Worm (Caenorhabditis elegans) whole organism, L3 larva: Measurements from ENCODE around the gene zig-4.
A peak's percentile ranks its signal among the peaks of the same experiment; 100 is the strongest.

Experiments used
- R02D3.7 ChIP-seq: fragments of 150-350 bp; optimal IDR thresholded peaks from 2 replicates; lab custom pipeline; 2014; ENCODE audit warnings: missing biosample characterization, missing genetic modification characterization
- ZK546.5 ChIP-seq: sonication (generic microtip); optimal IDR thresholded peaks from 2 replicates; lab custom pipeline; 2017; ENCODE audit warnings: missing biosample characterization, missing genetic modification characterization
- aly-2 ChIP-seq: fragments of 150-350 bp; optimal IDR thresholded peaks from 2 replicates; lab custom pipeline; 2014; ENCODE audit warnings: missing biosample characterization, missing genetic modification characterization
- ama-1 ChIP-seq: fragments of 150-350 bp; optimal IDR thresholded peaks from 2 replicates; lab custom pipeline; 2018
- ceh-16 ChIP-seq: sonication (generic microtip); optimal IDR thresholded peaks from 2 replicates; lab custom pipeline; 2017; ENCODE audit warnings: missing biosample characterization, missing genetic modification characterization
- ceh-28 ChIP-seq: fragments of 150-350 bp; optimal IDR thresholded peaks from 2 replicates; lab custom pipeline; 2014; ENCODE audit warnings: missing biosample characterization, missing genetic modification reagents, missing genetic modification characterization
- ceh-82 ChIP-seq: fragments of 150-350 bp; optimal IDR thresholded peaks from 2 replicates; lab custom pipeline; 2014; ENCODE audit warnings: missing biosample characterization, missing genetic modification characterization
- ceh-9 ChIP-seq: sonication (generic microtip); optimal IDR thresholded peaks from 2 replicates; lab custom pipeline; 2018; ENCODE audit warnings: missing biosample characterization, missing genetic modification characterization
- daf-12 ChIP-seq: fragments of 150-350 bp; optimal IDR thresholded peaks from 2 replicates; lab custom pipeline; 2014; ENCODE audit warnings: missing biosample characterization, missing genetic modification reagents, missing genetic modification characterization
- egl-5 ChIP-seq: fragments of 150-350 bp; optimal IDR thresholded peaks from 2 replicates; lab custom pipeline; 2017; ENCODE audit warnings: missing biosample characterization, missing genetic modification reagents, missing genetic modification characterization, inconsistent platforms
- elt-1 ChIP-seq: fragments of 150-350 bp; optimal IDR thresholded peaks from 2 replicates; lab custom pipeline; 2014; ENCODE audit warnings: missing biosample characterization, missing genetic modification characterization
- elt-2 ChIP-seq: sonication (generic microtip); optimal IDR thresholded peaks from 2 replicates; lab custom pipeline; 2016; ENCODE audit warnings: missing genetic modification reagents, mild to moderate bottlenecking, missing genetic modification characterization, missing compliant biosample characterization
- elt-3 ChIP-seq, 3 experiments: fragments of 150-350 bp in 1 of 3; sonication (generic microtip) in 2 of 3; optimal IDR thresholded peaks; 2 replicates in 2 of 3; 4 replicates in 1 of 3; lab custom pipeline; 2014 to 2017; ENCODE audit warnings: missing biosample characterization in 3 of 3, missing genetic modification characterization in 3 of 3
- fos-1 ChIP-seq: fragments of 150-350 bp; optimal IDR thresholded peaks from 2 replicates; lab custom pipeline; 2014; ENCODE audit warnings: missing biosample characterization, missing genetic modification characterization
- hmg-11 ChIP-seq: sonication (generic microtip); optimal IDR thresholded peaks from 2 replicates; lab custom pipeline; 2016; ENCODE audit warnings: missing genetic modification characterization, missing compliant biosample characterization
- jun-1 ChIP-seq: fragments of 150-350 bp; optimal IDR thresholded peaks from 2 replicates; lab custom pipeline; 2014; ENCODE audit warnings: missing biosample characterization, missing genetic modification reagents, missing genetic modification characterization
- lin-15B ChIP-seq: fragments of 150-350 bp; optimal IDR thresholded peaks from 2 replicates; lab custom pipeline; 2014; ENCODE audit warnings: missing biosample characterization, missing genetic modification characterization
- lin-39 ChIP-seq: fragments of 150-350 bp; optimal IDR thresholded peaks from 2 replicates; lab custom pipeline; 2018; ENCODE audit warnings: missing biosample characterization, missing genetic modification reagents, missing genetic modification characterization
- lsy-12 ChIP-seq: sonication (generic microtip); optimal IDR thresholded peaks from 2 replicates; lab custom pipeline; 2016; ENCODE audit warnings: mild to moderate bottlenecking, missing genetic modification characterization, missing compliant biosample characterization
- mdl-1 ChIP-seq: fragments of 150-350 bp; optimal IDR thresholded peaks from 2 replicates; lab custom pipeline; 2014; ENCODE audit warnings: missing biosample characterization, missing genetic modification characterization
- mml-1 ChIP-seq: fragments of 150-350 bp; sonication (generic microtip); optimal IDR thresholded peaks from 3 replicates; lab custom pipeline; 2014; ENCODE audit warnings: missing biosample characterization, missing genetic modification characterization
- nfya-1 ChIP-seq: sonication (generic microtip); optimal IDR thresholded peaks from 2 replicates; lab custom pipeline; 2017; ENCODE audit warnings: missing genetic modification characterization, mild to moderate bottlenecking, missing compliant biosample characterization, antibody characterized with exemption, moderate library complexity; ENCODE audit not compliant: insufficient read depth
- nhr-12 ChIP-seq: fragments of 150-350 bp; optimal IDR thresholded peaks from 2 replicates; lab custom pipeline; 2014; ENCODE audit warnings: missing biosample characterization, missing genetic modification characterization
- nhr-23 ChIP-seq: fragments of 150-350 bp; optimal IDR thresholded peaks from 2 replicates; lab custom pipeline; 2014; ENCODE audit warnings: missing biosample characterization, missing genetic modification reagents, missing genetic modification characterization
- nhr-237 ChIP-seq: fragments of 150-350 bp; optimal IDR thresholded peaks from 2 replicates; lab custom pipeline; 2014; ENCODE audit warnings: missing biosample characterization, missing genetic modification characterization
- nhr-25 ChIP-seq: sonication (generic microtip); optimal IDR thresholded peaks from 2 replicates; lab custom pipeline; 2017; ENCODE audit warnings: missing biosample characterization, missing genetic modification characterization
- nhr-43 ChIP-seq: sonication (generic microtip); optimal IDR thresholded peaks from 2 replicates; lab custom pipeline; 2016; ENCODE audit warnings: mild to moderate bottlenecking, missing genetic modification characterization, missing compliant biosample characterization; ENCODE audit not compliant: poor library complexity, severe bottlenecking
- nhr-67 ChIP-seq: fragments of 150-350 bp; optimal IDR thresholded peaks from 2 replicates; lab custom pipeline; 2014; ENCODE audit warnings: missing biosample characterization, missing genetic modification characterization
- nhr-77 ChIP-seq: fragments of 150-350 bp; optimal IDR thresholded peaks from 2 replicates; lab custom pipeline; 2014; ENCODE audit warnings: missing biosample characterization, missing genetic modification characterization
- pha-4 ChIP-seq: fragments of 150-350 bp; optimal IDR thresholded peaks from 2 replicates; lab custom pipeline; 2014; ENCODE audit warnings: missing biosample characterization, missing genetic modification reagents, missing genetic modification characterization
- pqm-1 ChIP-seq: fragments of 150-350 bp; optimal IDR thresholded peaks from 2 replicates; lab custom pipeline; 2017; ENCODE audit warnings: missing biosample characterization, missing genetic modification characterization, inconsistent platforms
- sea-2 ChIP-seq: fragments of 150-350 bp; sonication (generic microtip); optimal IDR thresholded peaks from 4 replicates; lab custom pipeline; 2014; ENCODE audit warnings: missing biosample characterization, missing genetic modification reagents, missing genetic modification characterization
- skn-1 ChIP-seq: fragments of 150-350 bp; optimal IDR thresholded peaks from 2 replicates; lab custom pipeline; 2014; ENCODE audit warnings: missing biosample characterization, missing genetic modification characterization
- snpc-4 ChIP-seq: fragments of 150-350 bp; optimal IDR thresholded peaks from 2 replicates; lab custom pipeline; 2014; ENCODE audit warnings: missing biosample characterization, missing genetic modification characterization
- tbx-2 ChIP-seq: sonication (generic microtip); optimal IDR thresholded peaks from 2 replicates; lab custom pipeline; 2016; ENCODE audit warnings: mild to moderate bottlenecking, missing genetic modification characterization, missing compliant biosample characterization
- unc-39 ChIP-seq: sonication (generic microtip); optimal IDR thresholded peaks from 4 replicates; lab custom pipeline; 2017; ENCODE audit warnings: missing biosample characterization, missing genetic modification characterization
- zag-1 ChIP-seq: fragments of 150-350 bp; optimal IDR thresholded peaks from 2 replicates; lab custom pipeline; 2014; ENCODE audit warnings: missing biosample characterization, missing genetic modification characterization
- ztf-11 ChIP-seq: fragments of 150-350 bp; optimal IDR thresholded peaks from 2 replicates; lab custom pipeline; 2014; ENCODE audit warnings: missing biosample characterization, missing genetic modification characterization
- ztf-4 ChIP-seq: fragments of 150-350 bp; optimal IDR thresholded peaks from 2 replicates; lab custom pipeline; 2014; ENCODE audit warnings: missing biosample characterization, missing genetic modification characterization

Gene zig-4

ce11 chrX:7951578-7951977, 26.3 kb downstream of the zig-4 start (continued):
- TF ChIP-seq egl-5 (tag; lab: Kevin White, UChicago): peak; percentile 83
- TF ChIP-seq R02D3.7 (tag; lab: Kevin White, UChicago): no peak
- no peak for TF ChIP-seq ama-1 (lab: Kevin White, UChicago)
- TF ChIP-seq mml-1 (tag; lab: Kevin White, UChicago): no peak
- peak; percentile 71 for TF ChIP-seq skn-1 (tag; lab: Kevin White, UChicago)
- no peak for TF ChIP-seq aly-2
- peak; percentile 89 for TF ChIP-seq lin-39
- peak; percentile 69 for TF ChIP-seq nhr-43 (tag; lab: Kevin White, UChicago)
- TF ChIP-seq nhr-77: no peak
- no peak for TF ChIP-seq ztf-4 (tag; lab: Kevin White, UChicago)
- no peak for TF ChIP-seq daf-12 (tag; lab: Kevin White, UChicago)
- TF ChIP-seq nfya-1 (tag; lab: Kevin White, UChicago): peak; percentile 77
- no peak for TF ChIP-seq fos-1
- no peak for TF ChIP-seq ztf-11
- no peak for TF ChIP-seq ceh-82 (tag; lab: Kevin White, UChicago)
- TF ChIP-seq ceh-9 (tag; lab: Kevin White, UChicago): no peak

- TF ChIP-seq hmg-11 (no peak), nhr-237 (no peak), pqm-1 (tag; lab: Kevin White, UChicago) (peak; percentile 53), ceh-28 (tag; lab: Kevin White, UChicago) (no peak), daf-12 (tag; lab: Kevin White, UChicago) (no peak), jun-1 (tag; lab: Kevin White, UChicago) (peak; percentile 27), pha-4 (tag; lab: Kevin White, UChicago) (peak; percentile 77), nhr-43 (tag; lab: Kevin White, UChicago) (peak; percentile 55), ceh-9 (tag; lab: Kevin White, UChicago) (no peak), lin-15B (tag; lab: Kevin White, UChicago) (no peak), elt-1 (tag; lab: Kevin White, UChicago) (peak; percentile 74), elt-2 (tag; lab: Kevin White, UChicago) (peak; percentile 86), ztf-4 (tag; lab: Kevin White, UChicago) (peak; percentile 21), nhr-23 (peak; percentile 63), nhr-25 (tag; lab: Kevin White, UChicago) (peak; percentile 35), zag-1 (tag; lab: Kevin White, UChicago) (no peak)
- TF ChIP-seq, all 47 proteins: peak for 9
Measured at ce11 chrX:7952226-7953062, 27.2 kb downstream of the zig-4 start.

ce11 chrX:7953063-7953337, 27.8 kb downstream of the zig-4 start:
- TF ChIP-seq nfya-1 (tag; lab: Kevin White, UChicago) (no peak), nhr-77 (no peak), ZK546.5 (tag; lab: Kevin White, UChicago) (no peak), nhr-67 (tag; lab: Kevin White, UChicago) (no peak), nhr-23 (no peak), elt-2 (tag; lab: Kevin White, UChicago) (no peak), nhr-25 (tag; lab: Kevin White, UChicago) (no peak), zag-1 (tag; lab: Kevin White, UChicago) (no peak), elt-3 (tag; optimal IDR thresholded peaks at IDR 0.05; lab: Kevin White, UChicago) (no peak), daf-12 (tag; lab: Kevin White, UChicago) (no peak), ama-1 (lab: Kevin White, UChicago) (no peak), pha-4 (tag; lab: Kevin White, UChicago) (no peak), ztf-11 (no peak), fos-1 (no peak), mml-1 (tag; lab: Kevin White, UChicago) (no peak), tbx-2 (no peak)

- TF ChIP-seq nhr-12 (tag; lab: Kevin White, UChicago): no peak
- peak; percentile 93 for TF ChIP-seq pha-4 (tag; lab: Kevin White, UChicago)
Measured at ce11 chrX:7953695-7954094, 28.5 kb downstream of the zig-4 start.

- TF ChIP-seq hmg-11 (no peak), lsy-12 (tag; lab: Kevin White, UChicago) (no peak), lin-39 (peak; percentile 86), daf-12 (tag; lab: Kevin White, UChicago) (no peak), nhr-12 (tag; lab: Kevin White, UChicago) (no peak), nhr-43 (tag; lab: Kevin White, UChicago) (no peak), mdl-1 (tag; lab: Kevin White, UChicago) (peak; percentile 2), sea-2 (GFP tag; lab: Kevin White, UChicago) (no peak), nhr-77 (no peak), nfya-1 (tag; lab: Kevin White, UChicago) (peak; percentile 13), nhr-67 (tag; lab: Kevin White, UChicago) (no peak), unc-39 (tag; lab: Kevin White, UChicago) (no peak), ceh-16 (tag; lab: Kevin White, UChicago) (no peak), elt-2 (tag; lab: Kevin White, UChicago) (no peak), snpc-4 (tag; lab: Kevin White, UChicago) (no peak)
Measured at ce11 chrX:7954328-7954727, 29.1 kb downstream of the zig-4 start, which contains the start of gene dct-1. dct-1 (plus strand) TSS chrX:7954354.
